Worm (Caenorhabditis elegans) whole organism, L4/young adult: Measurements from ENCODE around the gene peli-1.

Source experiments
- W03F9.2 ChIP-seq: fragments of 150-350 bp; optimal IDR thresholded peaks from 2 replicates; lab custom pipeline; 2014; ENCODE audit warnings: missing biosample characterization, missing genetic modification characterization
- dao-5 ChIP-seq: sonication (generic microtip); optimal IDR thresholded peaks from 2 replicates; lab custom pipeline; 2016; ENCODE audit warnings: missing genotype, missing genetic modification characterization, moderate library complexity, missing compliant biosample characterization
- him-1 ChIP-seq: sonication (generic microtip); optimal IDR thresholded peaks from 2 replicates; lab custom pipeline; 2016; ENCODE audit warnings: missing genotype, missing genetic modification reagents, missing genetic modification characterization, missing compliant biosample characterization

DNA sequence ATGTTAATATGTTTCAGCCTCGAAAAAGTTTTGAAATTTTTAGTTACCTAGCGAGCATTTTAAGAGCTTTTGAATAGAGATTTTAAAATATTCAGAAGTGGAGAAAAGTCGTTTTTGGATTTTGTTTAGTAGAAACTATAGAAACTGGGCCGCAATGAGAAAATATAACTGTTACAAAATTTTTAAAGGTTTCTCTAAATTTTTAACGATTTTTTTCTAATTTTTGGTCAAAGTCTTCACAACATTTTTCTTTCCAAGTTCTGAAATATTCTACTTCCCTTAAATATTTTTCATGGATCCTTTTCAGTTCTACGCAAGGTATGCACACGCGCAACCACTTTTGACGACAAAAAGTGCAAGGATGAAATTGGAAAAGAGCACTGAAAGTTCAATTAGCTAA, at the start of gene peli-1:
- TF ChIP-seq W03F9.2 (tag; lab: Kevin White, UChicago) (no peak), him-1 (no peak), dao-5 (tag; lab: Kevin White, UChicago) (no peak)
